Worm (Caenorhabditis elegans) whole organism, midembryonic: ENCODE data around the gene F49E11.2.

Source experiments
- T22C8.4 ChIP-seq: fragments of 200-800 bp; sonication (Bioruptor generic); IDR thresholded peaks from 2 replicates; pipeline ENCODE4 v1.3.6; 2022; ENCODE audit warnings: missing genetic modification characterization, missing compliant biosample characterization
- cog-1 ChIP-seq: sonication (generic microtip); optimal IDR thresholded peaks from 2 replicates; lab custom pipeline; 2016; ENCODE audit warnings: missing genetic modification characterization, missing compliant biosample characterization
- flt-1 ChIP-seq: fragments of 200-800 bp; sonication (Bioruptor generic); IDR thresholded peaks from 2 replicates; pipeline ENCODE4 v1.3.6; 2022; ENCODE audit warnings: missing genetic modification characterization, missing compliant biosample characterization
- klf-2 ChIP-seq: fragments of 200-800 bp; sonication (Bioruptor generic); conservative IDR thresholded peaks from 2 replicates; pipeline ENCODE4 v1.3.6; 2022; ENCODE audit warnings: missing genetic modification reagents, missing genetic modification characterization, missing compliant biosample characterization
- med-1 ChIP-seq: sonication (generic microtip); optimal IDR thresholded peaks from 2 replicates; lab custom pipeline; 2017; ENCODE audit warnings: missing genetic modification characterization, mild to moderate bottlenecking, missing compliant biosample characterization, antibody characterized with exemption, missing genetic modification reagents; ENCODE audit not compliant: insufficient read depth
- ref-1 ChIP-seq: fragments of 200-800 bp; sonication (Bioruptor generic); conservative IDR thresholded peaks from 2 replicates; pipeline ENCODE4 v1.3.6; 2022; ENCODE audit warnings: missing genetic modification reagents, missing genetic modification characterization, missing compliant biosample characterization
- tab-1 ChIP-seq: fragments of 200-800 bp; sonication (Bioruptor generic); IDR thresholded peaks from 2 replicates; pipeline ENCODE4 v1.3.6; 2022; ENCODE audit warnings: missing genetic modification characterization, missing compliant biosample characterization
- ztf-23 ChIP-seq: fragments of 200-800 bp; sonication (Bioruptor generic); IDR thresholded peaks from 2 replicates; pipeline ENCODE4 v1.3.6; 2022; ENCODE audit warnings: missing genetic modification reagents, missing genetic modification characterization, missing compliant biosample characterization
- ztf-29 ChIP-seq: fragments of 200-800 bp; sonication (Bioruptor generic); IDR thresholded peaks from 2 replicates; pipeline ENCODE4 v1.3.6; 2022; ENCODE audit warnings: missing genetic modification reagents, missing genetic modification characterization, missing compliant biosample characterization

DNA sequence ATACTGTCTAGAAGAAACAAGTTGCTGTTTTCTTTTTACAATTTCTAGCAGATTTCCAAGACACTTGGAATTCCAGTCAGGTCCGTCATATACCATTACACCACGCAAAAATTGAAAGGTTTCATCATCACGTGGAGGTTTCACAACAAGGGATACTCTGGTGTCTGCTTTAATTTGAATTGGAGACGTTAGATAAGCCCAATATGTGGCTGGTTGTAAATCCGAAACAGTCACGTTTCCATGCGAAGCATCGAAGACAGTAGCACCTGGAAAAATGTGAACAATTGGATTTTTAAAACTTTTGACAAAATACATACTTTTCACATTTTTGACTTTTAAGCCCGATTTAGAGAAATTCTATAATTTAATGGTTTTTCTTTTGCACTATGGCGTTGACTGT lies 48.1 kb downstream of the F49E11.2 start:
- TF ChIP-seq ztf-23 = no peak
- no peak for TF ChIP-seq flt-1 (GFP tag; lab: Robert Waterston, UW)
- no peak for TF ChIP-seq T22C8.4 (GFP tag; lab: Robert Waterston, UW)
- TF ChIP-seq ref-1 (GFP tag; lab: Robert Waterston, UW) = no peak
- no peak for TF ChIP-seq ztf-29 (GFP tag; lab: Robert Waterston, UW)
- no peak for TF ChIP-seq med-1 (GFP tag; lab: Kevin White, UChicago)
- no peak for TF ChIP-seq cog-1 (tag; lab: Kevin White, UChicago)
- no peak for TF ChIP-seq klf-2
- no peak for TF ChIP-seq tab-1
